Worm (Caenorhabditis elegans) whole organism, mixed stage, embryonic: ENCODE data around the gene nap-1.

Source experiments
- M03D4.4 ChIP-seq: sonication (generic microtip); optimal IDR thresholded peaks from 2 replicates; lab custom pipeline; 2017; ENCODE audit warnings: mild to moderate bottlenecking, missing genetic modification characterization, missing compliant biosample characterization
- bed-3 ChIP-seq: fragments of 200-800 bp; sonication (Bioruptor generic); optimal IDR thresholded peaks from 3 replicates; lab custom pipeline; 2018; ENCODE audit warnings: mild to moderate bottlenecking, missing genetic modification characterization, moderate library complexity, missing compliant biosample characterization
- blmp-1 ChIP-seq: fragments of 150-350 bp; optimal IDR thresholded peaks from 2 replicates; lab custom pipeline; 2014; ENCODE audit warnings: missing biosample characterization, missing genetic modification characterization
- ceh-39 ChIP-seq: fragments of 150-350 bp; optimal IDR thresholded peaks from 2 replicates; lab custom pipeline; 2014; ENCODE audit warnings: missing biosample characterization, missing genetic modification characterization
- ceh-43 ChIP-seq: fragments of 200-800 bp; sonication (Bioruptor generic); optimal IDR thresholded peaks from 2 replicates; lab custom pipeline; 2018; ENCODE audit warnings: mild to moderate bottlenecking, missing genetic modification characterization, moderate library complexity, missing compliant biosample characterization
- ceh-83 ChIP-seq: fragments of 200-800 bp; sonication (Bioruptor generic); optimal IDR thresholded peaks from 2 replicates; lab custom pipeline; 2018; ENCODE audit warnings: mild to moderate bottlenecking, missing genetic modification characterization, missing compliant biosample characterization
- ces-1 ChIP-seq: fragments of 150-350 bp; optimal IDR thresholded peaks from 2 replicates; lab custom pipeline; 2014; ENCODE audit warnings: missing biosample characterization, missing genetic modification reagents, missing genetic modification characterization
- cnd-1 ChIP-seq: fragments of 200-800 bp; sonication (Bioruptor generic); optimal IDR thresholded peaks from 2 replicates; lab custom pipeline; 2018; ENCODE audit warnings: mild to moderate bottlenecking, missing genetic modification characterization, missing compliant biosample characterization
- drap-1 ChIP-seq: fragments of 200-800 bp; sonication (Bioruptor generic); optimal IDR thresholded peaks from 3 replicates; lab custom pipeline; 2018; ENCODE audit warnings: mild to moderate bottlenecking, missing genetic modification characterization, missing compliant biosample characterization
- elt-3 ChIP-seq: fragments of 150-350 bp; optimal IDR thresholded peaks from 2 replicates; lab custom pipeline; 2014; ENCODE audit warnings: missing biosample characterization, missing genetic modification characterization
- flh-1 ChIP-seq: fragments of 200-800 bp; sonication (Bioruptor generic); optimal IDR thresholded peaks from 2 replicates; lab custom pipeline; 2018; ENCODE audit warnings: mild to moderate bottlenecking, missing genetic modification characterization, moderate library complexity, missing compliant biosample characterization
- ham-2 ChIP-seq: fragments of 200-800 bp; sonication (Bioruptor generic); optimal IDR thresholded peaks from 2 replicates; lab custom pipeline; 2018; ENCODE audit warnings: mild to moderate bottlenecking, missing genetic modification characterization, missing compliant biosample characterization
- hlh-1 ChIP-seq: fragments of 150-350 bp; optimal IDR thresholded peaks from 2 replicates; lab custom pipeline; 2014; ENCODE audit warnings: missing biosample characterization, missing genetic modification reagents, missing genetic modification characterization
- lin-13 ChIP-seq: fragments of 150-350 bp; optimal IDR thresholded peaks from 2 replicates; lab custom pipeline; 2014; ENCODE audit warnings: missing biosample characterization, missing genetic modification characterization
- lin-32 ChIP-seq: fragments of 200-800 bp; sonication (Bioruptor generic); optimal IDR thresholded peaks from 2 replicates; lab custom pipeline; 2018; ENCODE audit warnings: mild to moderate bottlenecking, missing genetic modification characterization, missing compliant biosample characterization
- lsy-2 ChIP-seq: fragments of 150-350 bp; optimal IDR thresholded peaks from 2 replicates; lab custom pipeline; 2014; ENCODE audit warnings: missing biosample characterization, missing genetic modification characterization
- mep-1 ChIP-seq: fragments of 150-350 bp; optimal IDR thresholded peaks from 2 replicates; lab custom pipeline; 2017; ENCODE audit warnings: missing biosample characterization, missing genetic modification reagents, missing genetic modification characterization, inconsistent platforms
- mls-2 ChIP-seq: sonication (generic microtip); optimal IDR thresholded peaks from 2 replicates; lab custom pipeline; 2016; ENCODE audit warnings: mild to moderate bottlenecking, missing genetic modification characterization, moderate library complexity, missing compliant biosample characterization
- nhr-12 ChIP-seq: fragments of 150-350 bp; optimal IDR thresholded peaks from 2 replicates; lab custom pipeline; 2014; ENCODE audit warnings: missing biosample characterization, missing genetic modification characterization
- nhr-2 ChIP-seq: fragments of 150-350 bp; optimal IDR thresholded peaks from 2 replicates; lab custom pipeline; 2014; ENCODE audit warnings: missing biosample characterization, missing genetic modification characterization
- nhr-237 ChIP-seq: fragments of 150-350 bp; optimal IDR thresholded peaks from 2 replicates; lab custom pipeline; 2014; ENCODE audit warnings: missing biosample characterization, missing genetic modification characterization
- nhr-28 ChIP-seq: fragments of 150-350 bp; optimal IDR thresholded peaks from 2 replicates; lab custom pipeline; 2014; ENCODE audit warnings: missing biosample characterization, missing genetic modification characterization
- pha-4 ChIP-seq: fragments of 150-350 bp; optimal IDR thresholded peaks from 2 replicates; lab custom pipeline; 2018; ENCODE audit warnings: missing biosample characterization, missing genetic modification reagents, missing genetic modification characterization
- sem-2 ChIP-seq: fragments of 200-800 bp; sonication (Bioruptor generic); optimal IDR thresholded peaks from 2 replicates; lab custom pipeline; 2018; ENCODE audit warnings: mild to moderate bottlenecking, missing genetic modification characterization, missing compliant biosample characterization
- snpc-4 ChIP-seq: fragments of 150-350 bp; optimal IDR thresholded peaks from 2 replicates; lab custom pipeline; 2014; ENCODE audit warnings: missing biosample characterization, missing genetic modification characterization
- sptf-1 ChIP-seq: sonication (generic microtip); optimal IDR thresholded peaks from 2 replicates; lab custom pipeline; 2017; ENCODE audit warnings: mild to moderate bottlenecking, missing genetic modification characterization, moderate library complexity, missing compliant biosample characterization
- tbx-8 ChIP-seq: fragments of 200-800 bp; sonication (Bioruptor generic); optimal IDR thresholded peaks from 2 replicates; lab custom pipeline; 2018; ENCODE audit warnings: mild to moderate bottlenecking, missing genetic modification characterization, moderate library complexity, missing compliant biosample characterization
- unc-120 ChIP-seq: sonication (generic microtip); optimal IDR thresholded peaks from 2 replicates; lab custom pipeline; 2017; ENCODE audit warnings: missing genetic modification characterization, missing compliant biosample characterization; ENCODE audit not compliant: poor library complexity, severe bottlenecking
- unc-39 ChIP-seq: fragments of 150-350 bp; optimal IDR thresholded peaks from 2 replicates; lab custom pipeline; 2014; ENCODE audit warnings: missing biosample characterization, missing genetic modification characterization
- unc-62 ChIP-seq: fragments of 150-350 bp; optimal IDR thresholded peaks from 2 replicates; lab custom pipeline; 2014; ENCODE audit warnings: missing biosample characterization, missing genetic modification reagents, missing genetic modification characterization
- zip-8 ChIP-seq: fragments of 150-350 bp; optimal IDR thresholded peaks from 2 replicates; lab custom pipeline; 2014; ENCODE audit warnings: missing biosample characterization, missing genetic modification characterization
- ztf-11 ChIP-seq: fragments of 150-350 bp; optimal IDR thresholded peaks from 2 replicates; lab custom pipeline; 2014; ENCODE audit warnings: missing biosample characterization, missing genetic modification characterization

The nap-1 gene

ce11 chrIV:8380266-8380850 lies 1.2 kb upstream of the nap-1 start:
- TF ChIP-seq mep-1 (tag; lab: Kevin White, UChicago) (no peak), zip-8 (tag; lab: Kevin White, UChicago) (no peak), lin-32 (no peak), ceh-39 (tag; lab: Kevin White, UChicago) (no peak), flh-1 (GFP tag; lab: Kevin White, UChicago) (no peak), nhr-28 (tag; lab: Kevin White, UChicago) (no peak), lin-13 (tag; lab: Kevin White, UChicago) (no peak), elt-3 (no peak), unc-39 (no peak), tbx-8 (GFP tag; lab: Kevin White, UChicago) (no peak), nhr-2 (no peak), M03D4.4 (tag; lab: Kevin White, UChicago) (no peak), bed-3 (GFP tag; lab: Kevin White, UChicago) (no peak), ham-2 (no peak), unc-62 (GFP tag; lab: Kevin White, UChicago) (no peak)

- TF ChIP-seq ham-2 (no peak), sem-2 (GFP tag; lab: Kevin White, UChicago) (no peak), blmp-1 (tag; lab: Kevin White, UChicago) (no peak), ceh-39 (tag; lab: Kevin White, UChicago) (no peak), zip-8 (tag; lab: Kevin White, UChicago) (no peak), hlh-1 (no peak), ces-1 (GFP tag; lab: Kevin White, UChicago) (no peak)
Observed at ce11 chrIV:8379683-8380082, 564 bp upstream of the nap-1 start, which contains the start of gene praf-3. praf-3 (plus strand) TSS chrIV:8379983.

ce11 chrIV:8378280-8378679 lies 839 bp downstream of the nap-1 start:
- TF ChIP-seq bed-3 (GFP tag; lab: Kevin White, UChicago) (no peak), elt-3 (no peak)

- no peak for TF ChIP-seq mls-2 (tag; lab: Kevin White, UChicago)
- TF ChIP-seq ceh-43 (GFP tag; lab: Kevin White, UChicago): no peak
- no peak for TF ChIP-seq mep-1 (tag; lab: Kevin White, UChicago)
- TF ChIP-seq nhr-2: no peak
- no peak for TF ChIP-seq ceh-83 (GFP tag; lab: Kevin White, UChicago)
- no peak for TF ChIP-seq unc-39
- no peak for TF ChIP-seq ces-1 (GFP tag; lab: Kevin White, UChicago)
- no peak for TF ChIP-seq nhr-28 (tag; lab: Kevin White, UChicago)
- TF ChIP-seq ham-2: no peak
- TF ChIP-seq unc-62 (GFP tag; lab: Kevin White, UChicago): no peak
Observed at ce11 chrIV:8377501-8377900, 1.6 kb downstream of the nap-1 start, which contains the start of gene D2096.7. D2096.7 (minus strand) TSS chrIV:8377630.

- TF ChIP-seq zip-8 (tag; lab: Kevin White, UChicago) (no peak), elt-3 (no peak), unc-62 (GFP tag; lab: Kevin White, UChicago) (no peak), blmp-1 (tag; lab: Kevin White, UChicago) (no peak), unc-120 (no peak), sem-2 (GFP tag; lab: Kevin White, UChicago) (no peak), ham-2 (no peak), unc-39 (no peak), ces-1 (GFP tag; lab: Kevin White, UChicago) (no peak), mls-2 (tag; lab: Kevin White, UChicago) (no peak), drap-1 (GFP tag; lab: Kevin White, UChicago) (no peak), ceh-43 (GFP tag; lab: Kevin White, UChicago) (no peak), cnd-1 (no peak), M03D4.4 (tag; lab: Kevin White, UChicago) (no peak), lsy-2 (no peak)
- TF ChIP-seq, all 35 proteins: peak for 0
Observed at ce11 chrIV:8376923-8377322, 2.2 kb downstream of the nap-1 start.

ce11 chrIV:8375381-8375780 lies 3.7 kb downstream of the nap-1 start:
- TF ChIP-seq unc-62 (GFP tag; lab: Kevin White, UChicago) (peak; percentile 45), unc-120 (peak; percentile 75), nhr-2 (no peak), bed-3 (GFP tag; lab: Kevin White, UChicago) (peak; percentile 74), ceh-83 (GFP tag; lab: Kevin White, UChicago) (peak; percentile 94), lsy-2 (no peak), ces-1 (GFP tag; lab: Kevin White, UChicago) (no peak), flh-1 (GFP tag; lab: Kevin White, UChicago) (peak; percentile 68), hlh-1 (peak; percentile 15), nhr-28 (tag; lab: Kevin White, UChicago) (peak; percentile 54), nhr-237 (tag; lab: Kevin White, UChicago) (peak; percentile 38), snpc-4 (tag; lab: Kevin White, UChicago) (no peak), ham-2 (peak; percentile 82), ztf-11 (tag; lab: Kevin White, UChicago) (peak; percentile 4), pha-4 (tag; lab: Kevin White, UChicago) (peak; percentile 80), cnd-1 (peak; percentile 95), mls-2 (tag; lab: Kevin White, UChicago) (peak; percentile 93), sem-2 (GFP tag; lab: Kevin White, UChicago) (peak; percentile 87), ceh-39 (tag; lab: Kevin White, UChicago) (peak; percentile 48), lin-32 (peak; percentile 84), lin-13 (tag; lab: Kevin White, UChicago) (peak; percentile 10), zip-8 (tag; lab: Kevin White, UChicago) (no peak), sptf-1 (tag; lab: Kevin White, UChicago) (peak; percentile 91), drap-1 (GFP tag; lab: Kevin White, UChicago) (peak; percentile 92), mep-1 (tag; lab: Kevin White, UChicago) (peak; percentile 86), nhr-12 (tag; lab: Kevin White, UChicago) (peak; percentile 25), M03D4.4 (tag; lab: Kevin White, UChicago) (peak; percentile 94), tbx-8 (GFP tag; lab: Kevin White, UChicago) (peak; percentile 80), ceh-43 (GFP tag; lab: Kevin White, UChicago) (peak; percentile 84), blmp-1 (tag; lab: Kevin White, UChicago) (no peak)
- TF ChIP-seq, all 35 proteins: peak for 24
